Worm (Caenorhabditis elegans): Measurements from ENCODE around the gene acy-3.
A peak's percentile ranks its signal among the peaks of the same experiment; 100 is the strongest.

- no peak for TF ChIP-seq pha-4 (tag; optimal IDR thresholded peaks at IDR 0.05)
- TF ChIP-seq pqm-1 (tag; optimal IDR thresholded peaks at IDR 0.05) = no peak
- TF ChIP-seq K02D7.2 (tag; optimal IDR thresholded peaks at IDR 0.05) = no peak
- TF ChIP-seq elt-2 (tag; optimal IDR thresholded peaks at IDR 0.05) = peak; percentile 26
- no peak for TF ChIP-seq ceh-48 (tag; optimal IDR thresholded peaks at IDR 0.05)
- TF ChIP-seq F13H6.1 (tag; optimal IDR thresholded peaks at IDR 0.05) = no peak
- no peak for TF ChIP-seq dmd-4 (tag; optimal IDR thresholded peaks at IDR 0.05; ENCODE audit: borderline replicate concordance)
- no peak for TF ChIP-seq ceh-24 (tag; optimal IDR thresholded peaks at IDR 0.05)
- TF ChIP-seq ceh-9 (tag; optimal IDR thresholded peaks at IDR 0.05) = no peak
- no peak for TF ChIP-seq mec-3 (tag; optimal IDR thresholded peaks at IDR 0.05; ENCODE audit: borderline replicate concordance)
- TF ChIP-seq ama-1 (optimal IDR thresholded peaks at IDR 0.05) = no peak
Measured at ce11 chrIII:3764043-3764442, 22.2 kb downstream of the acy-3 start.
